Worm (Caenorhabditis elegans) whole organism, mixed stage, embryonic: ENCODE data around the gene C08F1.10.

ENCODE experiments used
- bed-3 ChIP-seq: fragments of 200-800 bp; sonication (Bioruptor generic); optimal IDR thresholded peaks from 3 replicates; lab custom pipeline; 2018; ENCODE audit warnings: mild to moderate bottlenecking, missing genetic modification characterization, moderate library complexity, missing compliant biosample characterization
- blmp-1 ChIP-seq: fragments of 150-350 bp; optimal IDR thresholded peaks from 2 replicates; lab custom pipeline; 2014; ENCODE audit warnings: missing biosample characterization, missing genetic modification characterization
- ceh-39 ChIP-seq: fragments of 150-350 bp; optimal IDR thresholded peaks from 2 replicates; lab custom pipeline; 2014; ENCODE audit warnings: missing biosample characterization, missing genetic modification characterization
- ceh-43 ChIP-seq: fragments of 200-800 bp; sonication (Bioruptor generic); optimal IDR thresholded peaks from 2 replicates; lab custom pipeline; 2018; ENCODE audit warnings: mild to moderate bottlenecking, missing genetic modification characterization, moderate library complexity, missing compliant biosample characterization
- ceh-83 ChIP-seq: fragments of 200-800 bp; sonication (Bioruptor generic); optimal IDR thresholded peaks from 2 replicates; lab custom pipeline; 2018; ENCODE audit warnings: mild to moderate bottlenecking, missing genetic modification characterization, missing compliant biosample characterization
- ces-1 ChIP-seq: fragments of 150-350 bp; optimal IDR thresholded peaks from 2 replicates; lab custom pipeline; 2014; ENCODE audit warnings: missing biosample characterization, missing genetic modification reagents, missing genetic modification characterization
- cnd-1 ChIP-seq: fragments of 200-800 bp; sonication (Bioruptor generic); optimal IDR thresholded peaks from 2 replicates; lab custom pipeline; 2018; ENCODE audit warnings: mild to moderate bottlenecking, missing genetic modification characterization, missing compliant biosample characterization
- drap-1 ChIP-seq: fragments of 200-800 bp; sonication (Bioruptor generic); optimal IDR thresholded peaks from 3 replicates; lab custom pipeline; 2018; ENCODE audit warnings: mild to moderate bottlenecking, missing genetic modification characterization, missing compliant biosample characterization
- elt-1 ChIP-seq: sonication (generic microtip); optimal IDR thresholded peaks from 2 replicates; lab custom pipeline; 2017; ENCODE audit warnings: missing genetic modification characterization, mild to moderate bottlenecking, missing compliant biosample characterization, antibody characterized with exemption, moderate library complexity, borderline replicate concordance; ENCODE audit not compliant: insufficient read depth
- flh-1 ChIP-seq: fragments of 200-800 bp; sonication (Bioruptor generic); optimal IDR thresholded peaks from 2 replicates; lab custom pipeline; 2018; ENCODE audit warnings: mild to moderate bottlenecking, missing genetic modification characterization, moderate library complexity, missing compliant biosample characterization
- ham-2 ChIP-seq: fragments of 200-800 bp; sonication (Bioruptor generic); optimal IDR thresholded peaks from 2 replicates; lab custom pipeline; 2018; ENCODE audit warnings: mild to moderate bottlenecking, missing genetic modification characterization, missing compliant biosample characterization
- hlh-1 ChIP-seq: fragments of 150-350 bp; optimal IDR thresholded peaks from 2 replicates; lab custom pipeline; 2014; ENCODE audit warnings: missing biosample characterization, missing genetic modification reagents, missing genetic modification characterization
- lin-13 ChIP-seq: fragments of 150-350 bp; optimal IDR thresholded peaks from 2 replicates; lab custom pipeline; 2014; ENCODE audit warnings: missing biosample characterization, missing genetic modification characterization
- lin-32 ChIP-seq: fragments of 200-800 bp; sonication (Bioruptor generic); optimal IDR thresholded peaks from 2 replicates; lab custom pipeline; 2018; ENCODE audit warnings: mild to moderate bottlenecking, missing genetic modification characterization, missing compliant biosample characterization
- mep-1 ChIP-seq: fragments of 150-350 bp; optimal IDR thresholded peaks from 2 replicates; lab custom pipeline; 2017; ENCODE audit warnings: missing biosample characterization, missing genetic modification reagents, missing genetic modification characterization, inconsistent platforms
- nhr-12 ChIP-seq: fragments of 150-350 bp; optimal IDR thresholded peaks from 2 replicates; lab custom pipeline; 2014; ENCODE audit warnings: missing biosample characterization, missing genetic modification characterization
- nhr-2 ChIP-seq: fragments of 150-350 bp; optimal IDR thresholded peaks from 2 replicates; lab custom pipeline; 2014; ENCODE audit warnings: missing biosample characterization, missing genetic modification characterization
- nhr-237 ChIP-seq: fragments of 150-350 bp; optimal IDR thresholded peaks from 2 replicates; lab custom pipeline; 2014; ENCODE audit warnings: missing biosample characterization, missing genetic modification characterization
- nhr-76 ChIP-seq: sonication (generic microtip); optimal IDR thresholded peaks from 2 replicates; lab custom pipeline; 2017; ENCODE audit warnings: missing biosample characterization, missing genetic modification characterization
- pha-4 ChIP-seq: fragments of 150-350 bp; optimal IDR thresholded peaks from 2 replicates; lab custom pipeline; 2018; ENCODE audit warnings: missing biosample characterization, missing genetic modification reagents, missing genetic modification characterization
- snpc-4 ChIP-seq: fragments of 150-350 bp; optimal IDR thresholded peaks from 2 replicates; lab custom pipeline; 2014; ENCODE audit warnings: missing biosample characterization, missing genetic modification characterization
- sptf-1 ChIP-seq: sonication (generic microtip); optimal IDR thresholded peaks from 2 replicates; lab custom pipeline; 2017; ENCODE audit warnings: mild to moderate bottlenecking, missing genetic modification characterization, moderate library complexity, missing compliant biosample characterization
- tbx-8 ChIP-seq: fragments of 200-800 bp; sonication (Bioruptor generic); optimal IDR thresholded peaks from 2 replicates; lab custom pipeline; 2018; ENCODE audit warnings: mild to moderate bottlenecking, missing genetic modification characterization, moderate library complexity, missing compliant biosample characterization
- unc-62 ChIP-seq: fragments of 150-350 bp; optimal IDR thresholded peaks from 2 replicates; lab custom pipeline; 2014; ENCODE audit warnings: missing biosample characterization, missing genetic modification reagents, missing genetic modification characterization
- zip-8 ChIP-seq: fragments of 150-350 bp; optimal IDR thresholded peaks from 2 replicates; lab custom pipeline; 2014; ENCODE audit warnings: missing biosample characterization, missing genetic modification characterization
- ztf-11 ChIP-seq: fragments of 150-350 bp; optimal IDR thresholded peaks from 2 replicates; lab custom pipeline; 2014; ENCODE audit warnings: missing biosample characterization, missing genetic modification characterization

The C08F1.10 gene

DNA sequence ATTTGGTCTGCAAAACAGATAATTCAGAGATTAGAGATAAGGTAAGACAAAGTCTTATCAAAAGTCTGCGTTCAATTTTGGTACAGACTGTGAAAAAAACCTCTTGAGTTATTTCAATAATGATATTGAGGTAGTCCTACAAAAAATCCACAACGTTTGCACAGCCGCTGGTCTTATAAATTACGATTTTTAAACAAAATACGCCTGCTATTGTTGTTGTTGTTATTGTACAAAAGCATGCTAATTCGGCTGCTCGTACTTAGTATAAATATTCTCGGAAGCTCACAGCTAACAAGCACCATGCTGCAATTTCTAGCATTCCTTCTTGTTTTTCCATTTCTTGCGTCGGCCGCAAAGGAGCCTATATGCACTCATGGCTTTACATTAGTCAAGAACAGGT, 41.9 kb downstream of the C08F1.10 start, which contains the start of gene clec-19:
clec-19 (plus strand) TSS at position 301 of the 400 bp plus-strand sequence.
- TF ChIP-seq ham-2 (GFP tag; lab: Kevin White, UChicago) = no peak
- no peak for TF ChIP-seq lin-13

DNA sequence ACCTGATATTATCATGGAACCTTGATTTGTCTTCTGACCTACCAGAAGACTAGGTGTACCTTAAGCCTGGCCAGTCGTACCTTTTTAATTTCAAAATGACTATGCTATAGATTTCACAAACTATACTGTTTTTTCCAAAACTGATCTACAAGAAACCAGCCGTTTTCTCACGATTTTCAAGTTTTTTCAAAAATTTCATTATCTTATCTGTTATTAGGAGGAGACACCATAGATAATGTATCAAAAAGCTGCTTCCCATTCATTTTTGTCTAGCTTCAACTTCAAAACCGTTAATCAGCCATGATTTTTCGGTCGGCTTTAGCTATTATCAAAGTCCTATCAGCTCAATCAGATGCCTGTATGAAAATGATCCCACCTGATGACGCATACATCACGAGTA, 43.6 kb downstream of the C08F1.10 start, which contains the start of gene F36H5.12:
F36H5.12 (plus strand) TSS at position 301 of the 400 bp plus-strand sequence.
- TF ChIP-seq bed-3 = no peak
- TF ChIP-seq sptf-1 (tag; lab: Kevin White, UChicago) = no peak
- TF ChIP-seq pha-4 = no peak
- TF ChIP-seq lin-13 = no peak
- TF ChIP-seq ceh-83 (GFP tag; lab: Kevin White, UChicago) = no peak
- no peak for TF ChIP-seq lin-32 (GFP tag; lab: Kevin White, UChicago)
- TF ChIP-seq ztf-11 (tag; lab: Kevin White, UChicago) = no peak
- TF ChIP-seq cnd-1 (tag; lab: Kevin White, UChicago) = no peak
- no peak for TF ChIP-seq elt-1
- no peak for TF ChIP-seq blmp-1 (tag; lab: Kevin White, UChicago)
- TF ChIP-seq drap-1 = no peak
- no peak for TF ChIP-seq tbx-8 (GFP tag; lab: Kevin White, UChicago)
- TF ChIP-seq ham-2 (GFP tag; lab: Kevin White, UChicago) = no peak

DNA sequence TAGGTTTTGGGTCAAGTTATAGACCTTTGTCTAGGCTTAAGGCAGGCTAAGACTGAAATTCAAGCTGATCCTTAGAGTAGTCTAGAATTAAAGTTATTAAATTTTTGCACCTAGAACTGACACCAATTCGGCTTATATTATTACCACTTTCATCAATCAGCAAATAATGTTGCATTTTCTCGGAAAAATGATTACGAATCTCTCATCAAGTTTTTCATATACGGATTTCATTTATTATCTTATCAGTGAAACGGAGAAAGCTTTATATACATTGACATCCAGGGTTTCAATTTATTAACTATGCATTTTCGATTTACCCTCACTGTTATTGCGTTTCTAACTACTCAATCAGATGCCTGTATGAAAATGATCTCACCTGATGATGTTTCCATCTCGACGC, 44.9 kb downstream of the C08F1.10 start, which contains the start of gene K07G6.1:
K07G6.1 (plus strand) TSS at position 301 of the 400 bp plus-strand sequence.
- TF ChIP-seq bed-3 (no peak), snpc-4 (tag; lab: Kevin White, UChicago) (no peak), zip-8 (no peak), lin-32 (GFP tag; lab: Kevin White, UChicago) (no peak), ceh-83 (GFP tag; lab: Kevin White, UChicago) (no peak), sptf-1 (tag; lab: Kevin White, UChicago) (no peak), ztf-11 (tag; lab: Kevin White, UChicago) (no peak), cnd-1 (tag; lab: Kevin White, UChicago) (no peak)
- TF ChIP-seq, all 35 proteins: peak for 0

DNA sequence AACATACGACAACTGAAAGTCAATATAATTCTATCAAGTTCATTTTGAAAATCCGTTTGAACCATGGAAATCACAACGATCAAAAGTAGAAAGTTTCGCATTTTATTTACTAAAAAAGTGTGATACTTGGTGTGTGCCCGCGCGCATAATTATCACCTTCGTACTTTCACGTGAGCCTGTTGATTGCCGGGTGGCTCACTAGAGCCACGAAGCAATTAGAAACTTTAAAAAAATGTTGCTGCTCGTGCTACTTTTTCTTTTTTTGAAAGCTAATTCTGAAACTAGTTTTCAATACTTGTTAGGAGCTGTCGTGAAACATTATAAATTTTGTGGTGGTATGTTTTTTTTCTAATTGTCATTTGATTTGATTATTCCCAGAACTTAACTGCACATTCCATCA, 47.3 kb downstream of the C08F1.10 start, which contains the start of the genes irld-9 and irld-33:
irld-9 (minus strand) TSS at position 101 of the 400 bp plus-strand sequence.
irld-33 (plus strand) TSS at position 209 of the 400 bp plus-strand sequence.
- no peak for TF ChIP-seq lin-13
- TF ChIP-seq nhr-237 (tag; lab: Kevin White, UChicago) = no peak
- TF ChIP-seq ztf-11 (tag; lab: Kevin White, UChicago) = no peak
- TF ChIP-seq ceh-43 (GFP tag; lab: Kevin White, UChicago) = no peak
- TF ChIP-seq unc-62 = no peak
- no peak for TF ChIP-seq sptf-1 (tag; lab: Kevin White, UChicago)
- no peak for TF ChIP-seq tbx-8 (GFP tag; lab: Kevin White, UChicago)
- TF ChIP-seq mep-1 (tag; lab: Kevin White, UChicago) = no peak
- no peak for TF ChIP-seq lin-32 (GFP tag; lab: Kevin White, UChicago)
- no peak for TF ChIP-seq ceh-39 (tag; lab: Kevin White, UChicago)
- no peak for TF ChIP-seq drap-1
- TF ChIP-seq snpc-4 (tag; lab: Kevin White, UChicago) = no peak
- no peak for TF ChIP-seq nhr-76 (tag; lab: Kevin White, UChicago)
- TF ChIP-seq nhr-12 (tag; lab: Kevin White, UChicago) = no peak

DNA sequence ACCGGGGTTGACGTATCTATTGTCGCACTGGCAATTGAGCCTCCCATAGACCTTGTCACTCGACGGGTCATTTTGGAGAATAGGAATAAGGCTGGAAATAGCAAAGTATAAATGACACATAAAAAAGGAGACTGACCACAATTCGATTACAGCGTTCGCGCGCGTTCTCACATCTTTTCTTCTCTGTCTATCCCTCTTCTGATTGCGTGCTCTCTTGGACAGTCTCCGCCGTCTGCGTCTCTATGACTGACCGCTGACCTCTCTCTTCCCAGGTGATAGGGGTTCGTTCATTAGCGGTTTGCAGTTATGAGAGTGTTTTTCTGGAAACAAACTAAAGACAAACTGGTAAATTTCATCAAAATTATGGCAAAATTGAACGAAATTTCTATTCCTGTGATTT, 49.8 kb downstream of the C08F1.10 start, which contains the start of gene ceh-83:
ceh-83 (minus strand) TSS at position 181 of the 400 bp plus-strand sequence.
- TF ChIP-seq mep-1 (tag; lab: Kevin White, UChicago) = no peak
- TF ChIP-seq nhr-76 (tag; lab: Kevin White, UChicago) = no peak
- no peak for TF ChIP-seq ztf-11 (tag; lab: Kevin White, UChicago)
- TF ChIP-seq cnd-1 (tag; lab: Kevin White, UChicago) = no peak
- no peak for TF ChIP-seq hlh-1
- no peak for TF ChIP-seq flh-1 (GFP tag; lab: Kevin White, UChicago)
- TF ChIP-seq nhr-12 (tag; lab: Kevin White, UChicago) = no peak
- TF ChIP-seq ces-1 (GFP tag; lab: Kevin White, UChicago) = no peak
- no peak for TF ChIP-seq nhr-2
- no peak for TF ChIP-seq bed-3
- no peak for TF ChIP-seq elt-1
- no peak for TF ChIP-seq ceh-83 (GFP tag; lab: Kevin White, UChicago)
- TF ChIP-seq sptf-1 (tag; lab: Kevin White, UChicago) = no peak
